Fruit fly (Drosophila melanogaster) whole organism, embryonic: Measurements from ENCODE around the gene CG1074.
A peak's percentile ranks its signal among the peaks of the same experiment; 100 is the strongest.

Experiments used
- Abd-B ChIP-seq: fragments of 200-800 bp; sonication (Bioruptor generic); optimal IDR thresholded peaks from 2 replicates; lab custom pipeline; 2018; ENCODE audit warnings: missing biosample characterization, mild to moderate bottlenecking, missing genetic modification characterization, moderate library complexity
- Atf-2 ChIP-seq: fragments of 200-800 bp; sonication (Bioruptor generic); optimal IDR thresholded peaks from 2 replicates; lab custom pipeline; 2016; ENCODE audit warnings: missing biosample characterization, missing genetic modification characterization
- CG10274 ChIP-seq: fragments of 200-800 bp; sonication (Bioruptor generic); optimal IDR thresholded peaks from 3 replicates; lab custom pipeline; 2017; ENCODE audit warnings: missing biosample characterization, mild to moderate bottlenecking, missing genetic modification characterization
- CG10431 ChIP-seq: fragments of 200-800 bp; sonication (Bioruptor generic); optimal IDR thresholded peaks from 3 replicates; lab custom pipeline; 2018; ENCODE audit warnings: missing biosample characterization, mild to moderate bottlenecking, missing genetic modification characterization
- CG10565 ChIP-seq: fragments of 200-800 bp; sonication (Bioruptor generic); optimal IDR thresholded peaks from 3 replicates; lab custom pipeline; 2016; ENCODE audit warnings: missing biosample characterization, mild to moderate bottlenecking, missing genetic modification characterization
- CG12659 ChIP-seq: fragments of 200-800 bp; sonication (Bioruptor generic); optimal IDR thresholded peaks from 3 replicates; lab custom pipeline; 2017; ENCODE audit warnings: mild to moderate bottlenecking, missing biosample characterization, missing genetic modification reagents, missing genetic modification characterization
- CG12769 ChIP-seq: fragments of 200-800 bp; sonication (Bioruptor generic); optimal IDR thresholded peaks from 2 replicates; lab custom pipeline; 2019; ENCODE audit warnings: missing biosample characterization, mild to moderate bottlenecking, missing genetic modification characterization, moderate library complexity
- CG13287 ChIP-seq: fragments of 200-800 bp; sonication (Bioruptor generic); IDR thresholded peaks from 2 replicates; pipeline ENCODE4 v1.3.6; 2022; ENCODE audit warnings: missing biosample characterization, missing genetic modification characterization; ENCODE audit not compliant: partially characterized antibody
- CG14667 ChIP-seq: fragments of 200-800 bp; sonication (Bioruptor generic); IDR thresholded peaks from 2 replicates; pipeline ENCODE4 v1.3.6; 2022; ENCODE audit warnings: missing biosample characterization, missing genetic modification characterization
- CG15514 ChIP-seq: fragments of 200-800 bp; sonication (Bioruptor generic); optimal IDR thresholded peaks from 3 replicates; lab custom pipeline; 2017; ENCODE audit warnings: missing biosample characterization, missing genetic modification characterization, mild to moderate bottlenecking, moderate library complexity, missing genetic modification reagents
- CG1603 ChIP-seq: fragments of 200-800 bp; sonication (Bioruptor generic); optimal IDR thresholded peaks from 2 replicates; lab custom pipeline; 2019; ENCODE audit warnings: missing biosample characterization, mild to moderate bottlenecking, missing genetic modification characterization, moderate library complexity
- CG17385 ChIP-seq: fragments of 200-800 bp; sonication (Bioruptor generic); optimal IDR thresholded peaks from 3 replicates; lab custom pipeline; 2018; ENCODE audit warnings: missing biosample characterization, mild to moderate bottlenecking, missing genetic modification characterization
- CG3163 ChIP-seq: fragments of 200-800 bp; sonication (Bioruptor generic); optimal IDR thresholded peaks from 3 replicates; lab custom pipeline; 2016; ENCODE audit warnings: missing biosample characterization, missing genetic modification characterization
- CG5180 ChIP-seq: fragments of 200-800 bp; sonication (Bioruptor generic); optimal IDR thresholded peaks from 3 replicates; lab custom pipeline; 2017; ENCODE audit warnings: missing biosample characterization, missing genetic modification characterization, mild to moderate bottlenecking, moderate library complexity, missing genetic modification reagents
- CG7928 ChIP-seq: fragments of 200-800 bp; sonication (Bioruptor generic); optimal IDR thresholded peaks from 2 replicates; lab custom pipeline; 2017; ENCODE audit warnings: missing biosample characterization, mild to moderate bottlenecking, missing genetic modification characterization
- Dad ChIP-seq: fragments of 200-800 bp; sonication (Bioruptor generic); optimal IDR thresholded peaks from 3 replicates; lab custom pipeline; 2016; ENCODE audit warnings: missing biosample characterization, missing genetic modification characterization
- Doc3 ChIP-seq: fragments of 200-800 bp; sonication (Bioruptor generic); IDR thresholded peaks from 3 replicates; pipeline ENCODE4 v1.3.6; 2022; ENCODE audit warnings: missing biosample characterization, missing genetic modification characterization; ENCODE audit not compliant: partially characterized antibody
- Elba2 ChIP-seq: fragments of 200-800 bp; sonication (Bioruptor generic); optimal IDR thresholded peaks from 3 replicates; lab custom pipeline; 2016; ENCODE audit warnings: missing biosample characterization, missing genetic modification characterization
- Ets97D ChIP-seq: fragments of 200-800 bp; sonication (Bioruptor generic); optimal IDR thresholded peaks from 3 replicates; lab custom pipeline; 2016; ENCODE audit warnings: missing biosample characterization, missing genetic modification characterization
- Gug ChIP-seq: fragments of 200-800 bp; sonication (Bioruptor generic); IDR thresholded peaks from 4 replicates; pipeline ENCODE4 v1.3.6; 2022; ENCODE audit warnings: missing biosample characterization, missing genetic modification characterization
- H15 ChIP-seq: fragments of 200-800 bp; sonication (Bioruptor generic); IDR thresholded peaks from 3 replicates; pipeline ENCODE4 v1.3.6; 2022; ENCODE audit warnings: missing biosample characterization, missing genetic modification characterization
- Hand ChIP-seq: fragments of 200-800 bp; sonication (Bioruptor generic); optimal IDR thresholded peaks from 2 replicates; lab custom pipeline; 2017; ENCODE audit warnings: mild to moderate bottlenecking, missing biosample characterization, missing genetic modification reagents, missing genetic modification characterization
- Lpt ChIP-seq: fragments of >200 bp; optimal IDR thresholded peaks from 2 replicates; lab custom pipeline; 2018; ENCODE audit warnings: missing biosample characterization, missing genetic modification characterization
- Oli ChIP-seq: fragments of 200-800 bp; sonication (Bioruptor generic); optimal IDR thresholded peaks from 2 replicates; lab custom pipeline; 2018; ENCODE audit warnings: missing biosample characterization, mild to moderate bottlenecking, missing genetic modification characterization, moderate library complexity
- Optix ChIP-seq: fragments of 200-800 bp; sonication (Bioruptor generic); IDR thresholded peaks from 3 replicates; pipeline ENCODE4 v1.3.6; 2022; ENCODE audit warnings: missing biosample characterization, missing genetic modification characterization
- Rfx ChIP-seq: fragments of 200-800 bp; sonication (Bioruptor generic); IDR thresholded peaks from 2 replicates; pipeline ENCODE4 v1.3.6; 2022; ENCODE audit warnings: missing biosample characterization, missing genetic modification characterization
- Taf1 ChIP-seq: fragments of 200-800 bp; sonication (Bioruptor generic); IDR thresholded peaks from 2 replicates; pipeline ENCODE4 v1.3.6; 2022; ENCODE audit warnings: missing biosample characterization, missing genetic modification characterization
- al ChIP-seq: fragments of 200-800 bp; sonication (Bioruptor generic); IDR thresholded peaks from 2 replicates; pipeline ENCODE4 v1.3.6; 2022; ENCODE audit warnings: missing biosample characterization, missing genetic modification characterization
- aop ChIP-seq: fragments of 200-800 bp; sonication (Bioruptor generic); IDR thresholded peaks from 2 replicates; pipeline ENCODE4 v1.3.6; 2022; ENCODE audit warnings: missing biosample characterization, missing genetic modification characterization
- cato ChIP-seq: fragments of 200-800 bp; sonication (Bioruptor generic); optimal IDR thresholded peaks from 2 replicates; lab custom pipeline; 2016; ENCODE audit warnings: missing biosample characterization, missing genetic modification characterization, borderline replicate concordance
- croc ChIP-seq: fragments of 200-800 bp; sonication (Bioruptor generic); conservative IDR thresholded peaks from 3 replicates; pipeline ENCODE4 v1.3.6; 2022; ENCODE audit warnings: missing biosample characterization, missing genetic modification characterization
- dan ChIP-seq: fragments of 200-800 bp; sonication (Bioruptor generic); IDR thresholded peaks from 2 replicates; pipeline ENCODE4 v1.3.6; 2022; ENCODE audit warnings: missing biosample characterization, missing genetic modification characterization
- eve ChIP-seq, 2 experiments: fragments of >200 bp; optimal IDR thresholded peaks; 2 replicates each; lab custom pipeline; 2017; ENCODE audit warnings: missing biosample characterization in 2 of 2, missing genetic modification characterization in 2 of 2
- fd64A ChIP-seq: fragments of 200-800 bp; sonication (Bioruptor generic); optimal IDR thresholded peaks from 3 replicates; lab custom pipeline; 2018; ENCODE audit warnings: missing biosample characterization, mild to moderate bottlenecking, missing genetic modification characterization
- ftz-f1 ChIP-seq: fragments of 200-800 bp; sonication (Bioruptor generic); optimal IDR thresholded peaks from 2 replicates; lab custom pipeline; 2016; ENCODE audit warnings: missing biosample characterization, missing genetic modification characterization
- h ChIP-seq: fragments of >200 bp; optimal IDR thresholded peaks from 2 replicates; lab custom pipeline; 2017
- inv ChIP-seq: fragments of 200-800 bp; sonication (Bioruptor generic); IDR thresholded peaks from 2 replicates; pipeline ENCODE4 v1.3.6; 2022; ENCODE audit warnings: missing biosample characterization, missing genetic modification characterization; ENCODE audit not compliant: partially characterized antibody
- klu ChIP-seq: fragments of 200-800 bp; sonication (Bioruptor generic); IDR thresholded peaks from 2 replicates; pipeline ENCODE4 v1.3.6; 2022; ENCODE audit warnings: missing biosample characterization, missing genetic modification characterization
- knrl ChIP-seq: fragments of 200-800 bp; sonication (Bioruptor generic); IDR thresholded peaks from 3 replicates; pipeline ENCODE4 v1.3.6; 2022; ENCODE audit warnings: missing biosample characterization, missing genetic modification characterization; ENCODE audit not compliant: partially characterized antibody
- lab ChIP-seq: fragments of 200-800 bp; sonication (Bioruptor generic); optimal IDR thresholded peaks from 3 replicates; lab custom pipeline; 2017; ENCODE audit warnings: missing biosample characterization, missing genetic modification characterization, mild to moderate bottlenecking, moderate library complexity, missing genetic modification reagents
- onecut ChIP-seq: fragments of 200-800 bp; sonication (Bioruptor generic); IDR thresholded peaks from 2 replicates; pipeline ENCODE4 v1.3.6; 2022; ENCODE audit warnings: missing biosample characterization, missing genetic modification characterization
- org-1 ChIP-seq: fragments of 200-800 bp; sonication (Bioruptor generic); optimal IDR thresholded peaks from 2 replicates; lab custom pipeline; 2017; ENCODE audit warnings: missing biosample characterization, missing genetic modification characterization
- pnt ChIP-seq: fragments of 200-800 bp; sonication (Bioruptor generic); optimal IDR thresholded peaks from 3 replicates; lab custom pipeline; 2016; ENCODE audit warnings: missing biosample characterization, missing genetic modification characterization
- salm ChIP-seq: fragments of 200-800 bp; sonication (Bioruptor generic); optimal IDR thresholded peaks from 2 replicates; lab custom pipeline; 2018; ENCODE audit warnings: missing biosample characterization, mild to moderate bottlenecking, missing genetic modification characterization
- slou ChIP-seq: fragments of 200-800 bp; sonication (Bioruptor generic); optimal IDR thresholded peaks from 3 replicates; lab custom pipeline; 2016; ENCODE audit warnings: missing biosample characterization, missing genetic modification characterization
- so ChIP-seq: fragments of 200-800 bp; sonication (Bioruptor generic); IDR thresholded peaks from 3 replicates; pipeline ENCODE4 v1.3.6; 2022; ENCODE audit warnings: missing biosample characterization, missing genetic modification characterization
- tll ChIP-seq, 2 experiments: fragments of 200-800 bp in 1 of 2; fragments of >200 bp in 1 of 2; sonication (Bioruptor generic) in 1 of 2; optimal IDR thresholded peaks; 2 replicates each; lab custom pipeline; 2017 to 2019; ENCODE audit warnings: missing biosample characterization in 2 of 2, missing genetic modification characterization in 2 of 2, mild to moderate bottlenecking in 1 of 2, moderate library complexity in 1 of 2
- unpg ChIP-seq: fragments of 200-800 bp; sonication (Bioruptor generic); optimal IDR thresholded peaks from 3 replicates; lab custom pipeline; 2018; ENCODE audit warnings: missing biosample characterization, mild to moderate bottlenecking, missing genetic modification characterization, moderate library complexity

The CG1074 gene

DNA sequence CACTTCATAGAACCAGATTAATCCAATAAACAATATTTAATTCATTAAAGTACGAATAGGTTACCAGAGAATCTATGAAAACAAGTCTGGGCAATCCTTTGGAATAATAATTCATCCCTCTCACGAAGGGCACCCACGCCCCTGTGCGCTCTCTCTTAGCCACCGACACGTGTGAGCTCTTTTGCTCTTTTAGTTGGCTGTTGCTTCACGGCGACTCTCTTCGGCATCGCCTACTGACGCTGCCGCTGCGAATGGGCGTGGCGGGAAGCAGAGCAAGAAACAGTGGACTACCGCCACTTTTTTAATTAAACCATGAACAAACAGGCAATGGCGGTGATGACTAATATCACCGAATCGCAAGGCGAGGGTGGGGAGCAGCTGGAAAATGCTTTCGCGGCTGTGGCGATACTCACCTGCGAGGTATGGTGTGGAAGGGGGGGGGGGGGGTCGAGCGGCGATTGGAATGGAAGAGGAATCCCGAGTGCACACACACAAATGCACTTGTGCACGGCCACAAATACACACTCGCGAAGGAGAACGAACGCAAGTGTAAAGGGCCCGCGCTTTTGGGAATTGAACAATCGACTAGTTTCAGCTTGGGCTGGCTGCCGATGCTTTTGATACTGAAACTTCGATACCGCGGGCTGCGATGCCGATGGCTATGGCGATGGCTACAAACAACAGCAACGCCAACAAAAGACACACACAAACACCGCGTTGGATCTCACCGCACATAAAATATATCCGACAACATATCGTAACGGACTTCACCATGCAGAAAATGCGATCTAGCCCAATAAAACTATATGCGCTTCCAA, 44.7 kb downstream of the CG1074 start (continued):
- TF ChIP-seq Lpt (GFP tag; lab: Kevin White, UChicago): no peak
- peak; percentile 83 for TF ChIP-seq Dad (GFP tag; lab: Kevin White, UChicago)
- TF ChIP-seq salm (tag; lab: Kevin White, UChicago): peak; percentile 63
- TF ChIP-seq slou (GFP tag; lab: Kevin White, UChicago): peak; percentile 41
- no peak for TF ChIP-seq dan (GFP tag; lab: Robert Waterston, UW)
- TF ChIP-seq CG12769 (tag; lab: Kevin White, UChicago): peak; percentile 91
- peak; percentile 58 for TF ChIP-seq cato
- TF ChIP-seq CG17385 (GFP tag; lab: Kevin White, UChicago): peak; percentile 85
- no peak for TF ChIP-seq Elba2
- TF ChIP-seq eve (GFP tag; optimal IDR thresholded peaks at IDR 0.05; lab: Kevin White, UChicago): no peak
- TF ChIP-seq Gug (GFP tag; lab: Robert Waterston, UW): peak; percentile 89
- TF ChIP-seq h (lab: Kevin White, UChicago): no peak
- no peak for TF ChIP-seq tll (GFP tag; optimal IDR thresholded peaks at IDR 0.05; lab: Kevin White, UChicago)
- TF ChIP-seq H15: peak; percentile 81; the same call in 2 of the 3 replicates
- TF ChIP-seq Doc3 (GFP tag; lab: Robert Waterston, UW): no peak
- TF ChIP-seq CG15514 (GFP tag; lab: Kevin White, UChicago): peak; percentile 77
- TF ChIP-seq Atf-2 (GFP tag; lab: Kevin White, UChicago): peak; percentile 85
- peak; percentile 46 for TF ChIP-seq fd64A (GFP tag; lab: Kevin White, UChicago)
- no peak for TF ChIP-seq CG14667
- TF ChIP-seq Rfx (GFP tag; lab: Robert Waterston, UW): peak; percentile 92
- TF ChIP-seq Taf1: peak; percentile 80
- peak; percentile 89 for TF ChIP-seq CG1603
- 0 out of 3 replicates have a peak, but pooled peaks have one; percentile 22 for TF ChIP-seq croc (GFP tag; lab: Robert Waterston, UW)
- TF ChIP-seq Ets97D: peak; percentile 57
- TF ChIP-seq knrl (GFP tag; lab: Robert Waterston, UW): 0 out of 3 replicates have a peak, but pooled peaks have one; percentile 27
- TF ChIP-seq CG10565 (GFP tag; lab: Kevin White, UChicago): peak; percentile 22
- peak; percentile 72 for TF ChIP-seq al
- peak; percentile 51 for TF ChIP-seq Hand
- peak; percentile 64 for TF ChIP-seq CG10274 (GFP tag; lab: Kevin White, UChicago)
- TF ChIP-seq onecut (GFP tag; lab: Robert Waterston, UW): peak; percentile 85
- TF ChIP-seq org-1 (GFP tag; lab: Kevin White, UChicago): peak; percentile 55
- TF ChIP-seq aop (GFP tag; lab: Robert Waterston, UW): peak; percentile 65; the same call in 1 of the 2 replicates
- 0 out of 2 replicates have a peak, but pooled peaks have one; percentile 39 for TF ChIP-seq klu (GFP tag; lab: Robert Waterston, UW)
- TF ChIP-seq unpg (GFP tag; lab: Kevin White, UChicago): peak; percentile 92
- TF ChIP-seq inv: 0 out of 2 replicates have a peak, but pooled peaks have one; percentile 17
- peak; percentile 24; the same call in 1 of the 2 replicates for TF ChIP-seq CG13287 (GFP tag; lab: Robert Waterston, UW)
- TF ChIP-seq Oli (tag; lab: Kevin White, UChicago): peak; percentile 77
- peak; percentile 82 for TF ChIP-seq CG12659 (GFP tag; lab: Kevin White, UChicago)
- peak; percentile 99 for TF ChIP-seq CG3163 (GFP tag; lab: Kevin White, UChicago)
- no peak for TF ChIP-seq CG5180 (GFP tag; lab: Kevin White, UChicago)
- TF ChIP-seq CG7928: peak; percentile 56
- peak; percentile 60 for TF ChIP-seq ftz-f1 (GFP tag; lab: Kevin White, UChicago)
- TF ChIP-seq Optix: peak; percentile 79
- TF ChIP-seq Abd-B (GFP tag; lab: Kevin White, UChicago): peak; percentile 50
- peak; percentile 70 for TF ChIP-seq pnt
- TF ChIP-seq CG10431 (GFP tag; lab: Kevin White, UChicago): peak; percentile 43
- TF ChIP-seq so: peak; percentile 91
- peak; percentile 94 for TF ChIP-seq lab (GFP tag; lab: Kevin White, UChicago)
